Fruit fly (Drosophila melanogaster): ENCODE measurements around the gene CG14913.

The CG14913 gene

DNA sequence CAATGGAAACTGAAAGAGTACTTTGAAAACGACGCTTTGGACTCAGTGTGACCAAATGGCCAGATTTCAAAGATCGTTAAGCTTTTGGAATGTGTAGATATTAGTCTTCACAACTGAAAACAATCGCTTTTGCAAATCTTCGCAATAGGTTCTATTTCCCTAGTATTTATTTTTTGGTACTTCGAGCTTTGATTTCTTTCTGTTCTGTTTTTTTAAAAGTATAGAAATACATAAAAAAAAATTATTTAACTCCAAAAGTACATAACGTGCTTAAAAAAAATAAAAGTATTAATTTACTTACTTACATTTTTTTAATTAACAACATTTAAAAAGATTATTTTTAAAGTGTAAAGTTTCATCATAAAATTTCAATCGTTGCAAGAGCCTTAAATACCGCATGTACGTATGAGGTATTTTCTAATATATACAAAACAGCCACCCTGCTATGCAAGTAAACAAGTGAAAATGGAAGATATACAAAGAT, 29.4 kb upstream of the CG14913 start, which contains the start of the genes piwi and CG12253 (continued):
- TF ChIP-seq CG6163 (GFP tag; IDR thresholded peaks at IDR 0.05) (no peak; the same call in 2 of the 3 replicates), CG3032 (tag; optimal IDR thresholded peaks at IDR 0.05) (peak; percentile 54), CG8119 (GFP tag; IDR thresholded peaks at IDR 0.05) (peak; percentile 88; the same call in 2 of the 3 replicates), achi (GFP tag; optimal IDR thresholded peaks at IDR 0.05) (no peak), CG32006 (GFP tag; optimal IDR thresholded peaks at IDR 0.05) (no peak), Eip75B (GFP tag; optimal IDR thresholded peaks at IDR 0.05) (peak; percentile 36), lz (GFP tag; optimal IDR thresholded peaks at IDR 0.05) (peak; percentile 66), Met (GFP tag; optimal IDR thresholded peaks at IDR 0.05) (peak; percentile 34), dac (GFP tag; optimal IDR thresholded peaks at IDR 0.05) (peak; percentile 14), CG6808 (GFP tag; optimal IDR thresholded peaks at IDR 0.05) (no peak), Sox102F (GFP tag; optimal IDR thresholded peaks at IDR 0.05) (no peak), CG10631 (GFP tag; optimal IDR thresholded peaks at IDR 0.05) (peak; percentile 82), Lpt (GFP tag; optimal IDR thresholded peaks at IDR 0.05) (no peak), CG3919 (GFP tag; optimal IDR thresholded peaks at IDR 0.05) (no peak), vri (GFP tag; optimal IDR thresholded peaks at IDR 0.05) (no peak)

DNA sequence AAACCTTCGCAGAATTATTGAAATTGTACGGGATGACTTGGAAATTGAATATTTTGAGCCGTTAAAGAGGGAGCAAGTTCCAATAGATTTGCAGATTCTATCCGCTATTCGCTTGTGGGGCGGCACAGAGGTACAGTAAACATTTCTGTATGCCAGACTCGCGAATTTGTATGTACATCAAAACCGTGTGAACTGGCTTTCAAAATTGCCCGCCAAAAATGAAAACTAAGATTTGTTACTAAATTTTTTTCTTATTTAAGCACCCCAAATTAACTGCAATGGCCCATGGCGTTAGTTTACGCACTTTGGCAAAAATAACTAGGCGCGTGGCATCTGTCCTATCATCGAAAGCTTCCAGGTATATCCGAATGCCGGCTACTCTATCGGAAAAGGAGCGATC, 28.8 kb upstream of the CG14913 start:
- TF ChIP-seq ss (GFP tag; optimal IDR thresholded peaks at IDR 0.05), result no peak

- peak; percentile 22 for TF ChIP-seq Hr4 (GFP tag; optimal IDR thresholded peaks at IDR 0.05)
- peak; percentile 14 for TF ChIP-seq lz (GFP tag; optimal IDR thresholded peaks at IDR 0.05)
- peak; percentile 50 for TF ChIP-seq esn (GFP tag; optimal IDR thresholded peaks at IDR 0.05)
- TF ChIP-seq CG6854 (GFP tag; optimal IDR thresholded peaks at IDR 0.05), result no peak
Measured at dm6 chr2L:10989162-10989561, 27.6 kb upstream of the CG14913 start, which contains the start of gene TTLL4A. Gene TTLL4A (plus strand): TSS chr2L:10989401.

DNA sequence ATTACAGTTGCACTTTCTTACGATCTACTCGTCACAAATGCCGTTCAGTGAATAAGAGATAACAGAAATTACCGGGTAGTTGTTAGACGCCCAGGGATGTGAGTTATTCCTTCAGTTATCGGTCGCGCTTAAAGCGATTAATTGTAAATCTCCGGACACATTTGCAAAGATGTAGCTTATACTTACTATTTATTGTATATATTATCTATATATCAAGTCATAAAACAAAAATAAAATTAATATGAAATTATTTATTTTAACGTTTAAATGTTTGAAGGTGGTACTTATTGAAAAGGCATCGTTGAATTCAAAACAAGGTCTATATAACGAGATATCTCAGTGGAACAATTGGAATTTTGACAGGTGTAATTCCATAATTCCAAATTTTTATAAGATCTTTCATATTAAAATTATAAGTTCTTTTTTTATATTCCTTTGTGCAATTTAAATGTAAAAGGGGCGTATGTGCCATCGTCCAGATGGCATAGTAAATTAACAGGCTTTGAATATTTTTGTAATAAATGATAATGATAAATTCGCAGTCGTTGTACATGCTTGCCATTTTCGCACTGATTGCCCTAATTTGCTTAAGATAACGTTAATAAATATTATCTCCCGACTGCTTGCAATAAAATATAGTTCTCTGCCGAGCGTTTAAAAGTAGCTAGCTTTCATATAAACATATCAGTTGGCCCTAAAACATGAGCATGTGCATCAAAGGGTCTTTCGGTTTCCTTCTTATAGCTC, 15.2 kb upstream of the CG14913 start, which contains the start of the genes aub and lectin-33A:
aub (minus strand) TSS at position 101 of the 747 bp plus-strand sequence.
lectin-33A (plus strand) TSS at position 697 of the 747 bp plus-strand sequence.
- TF ChIP-seq CG10631 (GFP tag; optimal IDR thresholded peaks at IDR 0.05) (no peak), CG7368 (GFP tag; optimal IDR thresholded peaks at IDR 0.05) (no peak), Sox102F (GFP tag; optimal IDR thresholded peaks at IDR 0.05) (no peak), topi (GFP tag; optimal IDR thresholded peaks at IDR 0.05) (no peak), CG1621 (tag; optimal IDR thresholded peaks at IDR 0.05) (no peak), Ets96B (tag; optimal IDR thresholded peaks at IDR 0.05) (no peak), CG9139 (GFP tag; optimal IDR thresholded peaks at IDR 0.05) (no peak), cyc (GFP tag; optimal IDR thresholded peaks at IDR 0.05) (no peak), lz (GFP tag; optimal IDR thresholded peaks at IDR 0.05) (no peak), CG11762 (GFP tag; optimal IDR thresholded peaks at IDR 0.05; ENCODE audit: insufficient read depth) (no peak)

DNA sequence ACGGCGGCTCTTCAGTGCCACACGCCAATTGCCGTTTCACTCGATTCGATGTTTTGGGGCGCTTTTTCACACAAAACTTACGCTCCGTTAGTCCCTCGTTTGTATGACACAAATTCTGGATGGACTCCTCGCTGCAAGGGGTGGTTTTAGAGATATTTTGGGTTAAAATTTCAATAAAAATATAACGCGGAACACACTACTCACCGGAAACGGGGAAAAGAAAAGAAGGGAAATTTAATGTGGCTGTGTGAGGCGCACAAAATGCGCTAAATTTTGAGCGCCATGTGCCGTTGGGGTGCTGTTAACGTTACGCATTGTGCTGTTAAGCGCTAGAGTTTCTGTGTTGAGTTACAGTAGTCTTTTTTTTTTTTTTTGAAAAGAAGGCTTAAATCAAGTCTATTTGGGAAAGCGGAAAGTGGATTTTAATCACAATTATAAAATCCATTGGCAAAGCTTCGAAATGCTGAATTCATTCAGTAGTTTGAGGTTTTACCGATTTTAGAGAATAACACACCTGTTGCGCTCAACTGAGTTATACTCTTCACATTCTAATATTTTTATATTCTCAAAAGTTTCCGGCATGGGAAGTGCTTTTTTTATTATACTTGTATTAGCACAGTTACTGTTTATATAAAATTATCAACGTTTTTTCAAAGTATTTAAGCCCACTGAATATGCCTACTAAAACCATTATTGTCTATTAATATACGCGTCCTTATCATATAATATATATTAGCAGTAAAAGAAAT, 12.7 kb upstream of the CG14913 start, which contains the start of gene RpL9:
RpL9 (minus strand) TSS at position 265 of the 749 bp plus-strand sequence.
- TF ChIP-seq dsx (GFP tag; optimal IDR thresholded peaks at IDR 0.05; ENCODE audit: poor library complexity, severe bottlenecking) (no peak), CG9139 (GFP tag; optimal IDR thresholded peaks at IDR 0.05) (no peak), CG6163 (GFP tag; IDR thresholded peaks at IDR 0.05) (no peak; the same call in 2 of the 3 replicates), CG3919 (GFP tag; optimal IDR thresholded peaks at IDR 0.05) (no peak), topi (GFP tag; optimal IDR thresholded peaks at IDR 0.05) (peak; percentile 71), CG3032 (tag; optimal IDR thresholded peaks at IDR 0.05) (peak; percentile 35), esn (GFP tag; optimal IDR thresholded peaks at IDR 0.05) (peak; percentile 72), Smox (GFP tag; optimal IDR thresholded peaks at IDR 0.05) (no peak), CG15336 (GFP tag; IDR thresholded peaks at IDR 0.05) (no peak), CG32006 (GFP tag; optimal IDR thresholded peaks at IDR 0.05) (no peak), Eip78C (GFP tag) (peak; percentile 92), vri (GFP tag; optimal IDR thresholded peaks at IDR 0.05) (no peak), spab (GFP tag; optimal IDR thresholded peaks at IDR 0.05) (no peak), Ets21C (GFP tag; optimal IDR thresholded peaks at IDR 0.05) (no peak), eg (GFP tag; IDR thresholded peaks at IDR 0.05) (no peak), net (GFP tag; optimal IDR thresholded peaks at IDR 0.05) (no peak), fd85E (GFP tag; optimal IDR thresholded peaks at IDR 0.05) (peak; percentile 17), ss (GFP tag; optimal IDR thresholded peaks at IDR 0.05) (no peak), CG11294 (GFP tag; IDR thresholded peaks at IDR 0.05) (no peak), Blimp-1 (GFP tag; optimal IDR thresholded peaks at IDR 0.05) (peak; percentile 34), CG6276 (GFP tag; optimal IDR thresholded peaks at IDR 0.05) (no peak), CG6854 (GFP tag; optimal IDR thresholded peaks at IDR 0.05) (peak; percentile 95), Hr39 (GFP tag; optimal IDR thresholded peaks at IDR 0.05) (no peak)

All from whole organism, prepupa.